Fruit fly (Drosophila melanogaster) whole organism, prepupa: ENCODE measurements around the gene CG1544.
A peak's percentile ranks its signal among the peaks of the same experiment; 100 is the strongest.

Source experiments
- CG10631 ChIP-seq: fragments of 200-800 bp; sonication (Bioruptor generic); optimal IDR thresholded peaks from 2 replicates; lab custom pipeline; 2016; ENCODE audit warnings: missing biosample characterization, missing genetic modification characterization
- CG10669 ChIP-seq: fragments of 200-800 bp; sonication (Bioruptor generic); optimal IDR thresholded peaks from 3 replicates; lab custom pipeline; 2018; ENCODE audit warnings: missing biosample characterization, mild to moderate bottlenecking, missing genetic modification characterization, moderate library complexity
- CG11294 ChIP-seq: fragments of 200-800 bp; sonication (Bioruptor generic); IDR thresholded peaks from 2 replicates; pipeline ENCODE4 v1.3.6; 2022; ENCODE audit warnings: missing biosample characterization, missing genetic modification characterization
- CG11902 ChIP-seq: fragments of 200-800 bp; sonication (Bioruptor generic); optimal IDR thresholded peaks from 3 replicates; lab custom pipeline; 2016; ENCODE audit warnings: missing biosample characterization, missing genetic modification characterization
- CG15336 ChIP-seq: fragments of 200-800 bp; sonication (Bioruptor generic); IDR thresholded peaks from 2 replicates; pipeline ENCODE4 v1.3.6; 2022; ENCODE audit warnings: missing biosample characterization, missing genetic modification characterization
- CG1621 ChIP-seq: fragments of 200-800 bp; sonication (Bioruptor generic); optimal IDR thresholded peaks from 3 replicates; lab custom pipeline; 2018; ENCODE audit warnings: missing biosample characterization, mild to moderate bottlenecking, missing genetic modification characterization
- CG16779 ChIP-seq: fragments of 200-800 bp; sonication (Bioruptor generic); optimal IDR thresholded peaks from 3 replicates; lab custom pipeline; 2017; ENCODE audit warnings: missing biosample characterization, mild to moderate bottlenecking, missing genetic modification characterization
- CG3032 ChIP-seq: fragments of 200-800 bp; optimal IDR thresholded peaks from 2 replicates; lab custom pipeline; 2019; ENCODE audit warnings: missing biosample characterization, mild to moderate bottlenecking, missing genetic modification characterization, moderate library complexity
- CG31627 ChIP-seq: fragments of 200-800 bp; sonication (Bioruptor generic); optimal IDR thresholded peaks from 3 replicates; lab custom pipeline; 2016; ENCODE audit warnings: missing biosample characterization, missing genetic modification characterization
- CG32006 ChIP-seq: fragments of 200-800 bp; sonication (Bioruptor generic); optimal IDR thresholded peaks from 3 replicates; lab custom pipeline; 2017; ENCODE audit warnings: missing biosample characterization, mild to moderate bottlenecking, missing genetic modification characterization
- CG34406 ChIP-seq: fragments of 200-800 bp; sonication (Bioruptor generic); optimal IDR thresholded peaks from 3 replicates; lab custom pipeline; 2016; ENCODE audit warnings: missing biosample characterization, missing genetic modification characterization
- CG3919 ChIP-seq: fragments of 200-800 bp; sonication (Bioruptor generic); optimal IDR thresholded peaks from 3 replicates; lab custom pipeline; 2016; ENCODE audit warnings: missing biosample characterization, missing genetic modification characterization
- CG4318 ChIP-seq: fragments of 200-800 bp; sonication (Bioruptor generic); optimal IDR thresholded peaks from 3 replicates; lab custom pipeline; 2017; ENCODE audit warnings: missing biosample characterization, mild to moderate bottlenecking, missing genetic modification characterization
- CG6276 ChIP-seq: fragments of 200-800 bp; sonication (Bioruptor generic); optimal IDR thresholded peaks from 2 replicates; lab custom pipeline; 2017; ENCODE audit warnings: missing biosample characterization, mild to moderate bottlenecking, missing genetic modification characterization
- CG6792 ChIP-seq: fragments of 200-800 bp; sonication (Bioruptor generic); optimal IDR thresholded peaks from 3 replicates; lab custom pipeline; 2016; ENCODE audit warnings: missing biosample characterization, missing genetic modification characterization
- CG6808 ChIP-seq: fragments of 200-800 bp; sonication (Bioruptor generic); optimal IDR thresholded peaks from 3 replicates; lab custom pipeline; 2017; ENCODE audit warnings: missing biosample characterization, missing genetic modification characterization, mild to moderate bottlenecking, moderate library complexity, missing genetic modification reagents
- CG6854 ChIP-seq: fragments of 200-800 bp; sonication (Bioruptor generic); optimal IDR thresholded peaks from 2 replicates; lab custom pipeline; 2017; ENCODE audit warnings: missing biosample characterization, mild to moderate bottlenecking, missing genetic modification characterization
- CG7368 ChIP-seq: fragments of 200-800 bp; sonication (Bioruptor generic); optimal IDR thresholded peaks from 3 replicates; lab custom pipeline; 2016; ENCODE audit warnings: missing biosample characterization, missing genetic modification characterization
- CG8119 ChIP-seq: fragments of 200-800 bp; sonication (Bioruptor generic); IDR thresholded peaks from 3 replicates; pipeline ENCODE4 v1.3.6; 2022; ENCODE audit warnings: missing biosample characterization, missing genetic modification characterization
- CG8319 ChIP-seq: fragments of 200-800 bp; sonication (Bioruptor generic); optimal IDR thresholded peaks from 3 replicates; lab custom pipeline; 2016; ENCODE audit warnings: missing biosample characterization, missing genetic modification characterization
- CG8632 ChIP-seq: fragments of 200-800 bp; sonication (Bioruptor generic); optimal IDR thresholded peaks from 3 replicates; lab custom pipeline; 2016; ENCODE audit warnings: missing biosample characterization, missing genetic modification characterization
- CG9139 ChIP-seq: fragments of 200-800 bp; sonication (Bioruptor generic); optimal IDR thresholded peaks from 3 replicates; lab custom pipeline; 2017; ENCODE audit warnings: missing biosample characterization, mild to moderate bottlenecking, missing genetic modification characterization
- Eip78C ChIP-seq: fragments of 200-800 bp; sonication (Bioruptor generic); peaks from one replicate; lab custom pipeline; 2016; ENCODE audit warnings: missing biosample characterization, missing genetic modification characterization
- Eip93F ChIP-seq: fragments of 200-800 bp; sonication (Bioruptor generic); optimal IDR thresholded peaks from 2 replicates; lab custom pipeline; 2016; ENCODE audit warnings: missing biosample characterization, mild to moderate bottlenecking, missing genetic modification characterization
- Ets21C ChIP-seq: fragments of 200-800 bp; sonication (Bioruptor generic); optimal IDR thresholded peaks from 3 replicates; lab custom pipeline; 2016; ENCODE audit warnings: missing biosample characterization, missing genetic modification characterization
- Ets96B ChIP-seq: fragments of 200-800 bp; optimal IDR thresholded peaks from 2 replicates; lab custom pipeline; 2019; ENCODE audit warnings: missing biosample characterization, mild to moderate bottlenecking, missing genetic modification characterization, moderate library complexity
- Gug ChIP-seq: fragments of 200-800 bp; sonication (Bioruptor generic); IDR thresholded peaks from 2 replicates; pipeline ENCODE4 v1.3.6; 2022; ENCODE audit warnings: missing biosample characterization, missing genetic modification characterization
- Hr39 ChIP-seq: fragments of 200-800 bp; sonication (Bioruptor generic); optimal IDR thresholded peaks from 2 replicates; lab custom pipeline; 2016; ENCODE audit warnings: missing biosample characterization, missing genetic modification characterization
- Hr4 ChIP-seq: fragments of 200-800 bp; sonication (Bioruptor generic); optimal IDR thresholded peaks from 3 replicates; lab custom pipeline; 2016; ENCODE audit warnings: missing biosample characterization, missing genetic modification characterization
- Lpt ChIP-seq: fragments of 200-800 bp; sonication (Bioruptor generic); optimal IDR thresholded peaks from 3 replicates; lab custom pipeline; 2016; ENCODE audit warnings: missing biosample characterization, missing genetic modification characterization
- Met ChIP-seq: fragments of 200-800 bp; sonication (Bioruptor generic); optimal IDR thresholded peaks from 3 replicates; lab custom pipeline; 2016; ENCODE audit warnings: missing biosample characterization, missing genetic modification characterization
- Smox ChIP-seq: fragments of 200-800 bp; sonication (Bioruptor generic); optimal IDR thresholded peaks from 3 replicates; lab custom pipeline; 2016; ENCODE audit warnings: missing biosample characterization, missing genetic modification characterization
- Sox102F ChIP-seq: fragments of 200-800 bp; sonication (Bioruptor generic); optimal IDR thresholded peaks from 2 replicates; lab custom pipeline; 2016; ENCODE audit warnings: missing biosample characterization, mild to moderate bottlenecking, missing genetic modification characterization
- Sox14 ChIP-seq: fragments of 200-800 bp; sonication (Bioruptor generic); optimal IDR thresholded peaks from 3 replicates; lab custom pipeline; 2016; ENCODE audit warnings: missing biosample characterization, missing genetic modification characterization
- Sox15 ChIP-seq: fragments of 200-800 bp; sonication (Bioruptor generic); optimal IDR thresholded peaks from 3 replicates; lab custom pipeline; 2016; ENCODE audit warnings: missing biosample characterization, missing genetic modification characterization
- achi ChIP-seq: fragments of 200-800 bp; sonication (Bioruptor generic); optimal IDR thresholded peaks from 3 replicates; lab custom pipeline; 2016; ENCODE audit warnings: missing biosample characterization, missing genetic modification characterization
- acj6 ChIP-seq: fragments of 200-800 bp; sonication (Bioruptor generic); optimal IDR thresholded peaks from 3 replicates; lab custom pipeline; 2016; ENCODE audit warnings: missing biosample characterization, missing genetic modification characterization
- cyc ChIP-seq: fragments of 200-800 bp; sonication (Bioruptor generic); optimal IDR thresholded peaks from 3 replicates; lab custom pipeline; 2016; ENCODE audit warnings: missing biosample characterization, missing genetic modification characterization
- dac ChIP-seq: fragments of 200-800 bp; sonication (Bioruptor generic); optimal IDR thresholded peaks from 2 replicates; lab custom pipeline; 2017; ENCODE audit warnings: missing biosample characterization, mild to moderate bottlenecking, missing genetic modification characterization
- dsx ChIP-seq: fragments of 200-800 bp; optimal IDR thresholded peaks from 3 replicates; lab custom pipeline; 2019; ENCODE audit warnings: missing biosample characterization, mild to moderate bottlenecking, missing genetic modification characterization, moderate library complexity; ENCODE audit not compliant: poor library complexity, severe bottlenecking
- eg ChIP-seq: fragments of 200-800 bp; sonication (Bioruptor generic); IDR thresholded peaks from 3 replicates; pipeline ENCODE4 v1.3.6; 2022; ENCODE audit warnings: missing biosample characterization, missing genetic modification characterization
- esn ChIP-seq: fragments of 200-800 bp; sonication (Bioruptor generic); optimal IDR thresholded peaks from 2 replicates; lab custom pipeline; 2016; ENCODE audit warnings: missing biosample characterization, mild to moderate bottlenecking, missing genetic modification characterization, moderate library complexity
- fkh ChIP-seq: fragments of 200-800 bp; sonication (Bioruptor generic); optimal IDR thresholded peaks from 3 replicates; lab custom pipeline; 2017; ENCODE audit warnings: missing biosample characterization, mild to moderate bottlenecking, missing genetic modification characterization, moderate library complexity
- lz ChIP-seq: fragments of 200-800 bp; sonication (Bioruptor generic); optimal IDR thresholded peaks from 3 replicates; lab custom pipeline; 2016; ENCODE audit warnings: missing biosample characterization, missing genetic modification characterization
- pdm3 ChIP-seq: fragments of 200-800 bp; sonication (Bioruptor generic); optimal IDR thresholded peaks from 3 replicates; lab custom pipeline; 2016; ENCODE audit warnings: missing biosample characterization, missing genetic modification characterization
- salr ChIP-seq, 2 experiments: fragments of 200-800 bp; sonication (Bioruptor generic); optimal IDR thresholded peaks; 3 replicates each; lab custom pipeline; 2016 to 2018; ENCODE audit warnings: missing biosample characterization in 2 of 2, missing genetic modification characterization in 2 of 2, mild to moderate bottlenecking in 1 of 2
- spab ChIP-seq: fragments of 200-800 bp; sonication (Bioruptor generic); optimal IDR thresholded peaks from 2 replicates; lab custom pipeline; 2017; ENCODE audit warnings: missing biosample characterization, mild to moderate bottlenecking, missing genetic modification characterization, missing genetic modification reagents
- ss ChIP-seq, 2 experiments: fragments of 200-800 bp; sonication (Bioruptor generic); optimal IDR thresholded peaks; 2 replicates in 1 of 2; 3 replicates in 1 of 2; lab custom pipeline; 2017 to 2018; ENCODE audit warnings: mild to moderate bottlenecking in 2 of 2, missing biosample characterization in 2 of 2, missing genetic modification characterization in 2 of 2, moderate library complexity in 1 of 2
- svp ChIP-seq: fragments of 200-800 bp; sonication (Bioruptor generic); peaks from one replicate; lab custom pipeline; 2016; ENCODE audit warnings: missing biosample characterization, missing genetic modification characterization
- topi ChIP-seq: fragments of 200-800 bp; sonication (Bioruptor generic); optimal IDR thresholded peaks from 3 replicates; lab custom pipeline; 2016; ENCODE audit warnings: missing biosample characterization, missing genetic modification characterization
- vri ChIP-seq: fragments of 200-800 bp; sonication (Bioruptor generic); optimal IDR thresholded peaks from 3 replicates; lab custom pipeline; 2016; ENCODE audit warnings: missing biosample characterization, mild to moderate bottlenecking, missing genetic modification characterization

The CG1544 gene

dm6 chr3R:31252093-31252962 is 55.6 kb downstream of the CG1544 start, which contains the start of the genes qless and mRpL32:
Gene qless, minus strand, starts transcription at chr3R:31252608.
Gene mRpL32, plus strand, starts transcription at chr3R:31252872.
- TF ChIP-seq dac (GFP tag; lab: Kevin White, UChicago) (no peak), achi (no peak), CG4318 (GFP tag; lab: Kevin White, UChicago) (no peak), CG6808 (GFP tag; lab: Kevin White, UChicago) (no peak), fkh (GFP tag; lab: Kevin White, UChicago) (no peak), CG8119 (no peak), CG6854 (GFP tag; lab: Kevin White, UChicago) (no peak), Hr4 (GFP tag; lab: Kevin White, UChicago) (peak; percentile 26), Met (no peak), CG10631 (GFP tag; lab: Kevin White, UChicago) (peak; percentile 61), CG8632 (GFP tag; lab: Kevin White, UChicago) (no peak), CG6276 (no peak), Eip93F (no peak), dsx (no peak), Eip78C (GFP tag; lab: Kevin White, UChicago) (peak; percentile 80), Ets21C (peak; percentile 36), cyc (GFP tag; lab: Kevin White, UChicago) (peak; percentile 78), CG9139 (GFP tag; lab: Kevin White, UChicago) (no peak), acj6 (no peak), Lpt (GFP tag; lab: Kevin White, UChicago) (peak; percentile 51), Smox (no peak), spab (GFP tag; lab: Kevin White, UChicago) (no peak), topi (peak; percentile 59), CG1621 (no peak), CG11902 (GFP tag; lab: Kevin White, UChicago) (peak; percentile 21), Ets96B (tag; lab: Kevin White, UChicago) (peak; percentile 20), eg (GFP tag; lab: Robert Waterston, UW) (peak; percentile 85), CG31627 (GFP tag; lab: Kevin White, UChicago) (peak; percentile 47), lz (GFP tag; lab: Kevin White, UChicago) (peak; percentile 65), salr (GFP tag; optimal IDR thresholded peaks at IDR 0.05; lab: Kevin White, UChicago) (no peak), CG34406 (GFP tag; lab: Kevin White, UChicago) (no peak), esn (GFP tag; lab: Kevin White, UChicago) (peak; percentile 54), ss (GFP tag; optimal IDR thresholded peaks at IDR 0.05; lab: Kevin White, UChicago) (no peak), Sox14 (GFP tag; lab: Kevin White, UChicago) (no peak), CG3032 (tag; lab: Kevin White, UChicago) (peak; percentile 74), vri (peak; percentile 81), CG7368 (no peak), Hr39 (GFP tag; lab: Kevin White, UChicago) (peak; percentile 54), svp (GFP tag; lab: Kevin White, UChicago) (no peak), Sox102F (GFP tag; lab: Kevin White, UChicago) (no peak), CG10669 (GFP tag; lab: Kevin White, UChicago) (no peak), CG32006 (no peak), CG8319 (GFP tag; lab: Kevin White, UChicago) (no peak), CG16779 (tag; lab: Kevin White, UChicago) (no peak), Sox15 (GFP tag; lab: Kevin White, UChicago) (no peak), CG3919 (GFP tag; lab: Kevin White, UChicago) (no peak), CG11294 (GFP tag; lab: Robert Waterston, UW) (peak; percentile 31; the same call in 1 of the 2 replicates), pdm3 (GFP tag; lab: Kevin White, UChicago) (no peak), Gug (GFP tag; lab: Robert Waterston, UW) (peak; percentile 45; the same call in 1 of the 2 replicates), CG6792 (GFP tag; lab: Kevin White, UChicago) (no peak), CG15336 (GFP tag; lab: Robert Waterston, UW) (peak; percentile 12; the same call in 1 of the 2 replicates)
